Worm (Caenorhabditis elegans) whole organism, young adult: ENCODE measurements around the gene txt-9.

Source experiments
- B0019.2 ChIP-seq: fragments of 200-800 bp; sonication (Bioruptor generic); conservative IDR thresholded peaks from 2 replicates; pipeline ENCODE4 v1.3.6; 2022; ENCODE audit warnings: missing genetic modification reagents, missing genetic modification characterization, missing compliant biosample characterization
- C17E4.6 ChIP-seq: fragments of 200-800 bp; sonication (Bioruptor generic); IDR thresholded peaks from 2 replicates; pipeline ENCODE4 v1.3.6; 2022; ENCODE audit warnings: missing genetic modification reagents, missing genetic modification characterization, missing compliant biosample characterization
- D2030.7 ChIP-seq: fragments of 200-800 bp; sonication (Bioruptor generic); IDR thresholded peaks from 2 replicates; pipeline ENCODE4 v1.3.6; 2022; ENCODE audit warnings: missing genetic modification reagents, missing genetic modification characterization, missing compliant biosample characterization
- F10E7.11 ChIP-seq: sonication (generic microtip); optimal IDR thresholded peaks from 2 replicates; lab custom pipeline; 2017; ENCODE audit warnings: mild to moderate bottlenecking, missing genetic modification characterization, moderate library complexity, missing compliant biosample characterization
- F23B12.7 ChIP-seq: sonication (generic microtip); optimal IDR thresholded peaks from 2 replicates; lab custom pipeline; 2017; ENCODE audit warnings: missing genetic modification characterization, mild to moderate bottlenecking, missing compliant biosample characterization, antibody characterized with exemption, moderate library complexity; ENCODE audit not compliant: insufficient read depth
- F33H1.4 ChIP-seq: fragments of 200-800 bp; sonication (Bioruptor generic); IDR thresholded peaks from 2 replicates; pipeline ENCODE4 v1.3.6; 2022; ENCODE audit warnings: missing genetic modification reagents, missing genetic modification characterization, missing compliant biosample characterization
- F49E8.2 ChIP-seq: sonication (generic microtip); optimal IDR thresholded peaks from 3 replicates; lab custom pipeline; 2017; ENCODE audit warnings: missing genetic modification characterization, mild to moderate bottlenecking, missing compliant biosample characterization, antibody characterized with exemption, moderate library complexity; ENCODE audit not compliant: insufficient read depth
- K11D2.4 ChIP-seq: fragments of 200-800 bp; sonication (Bioruptor generic); IDR thresholded peaks from 2 replicates; pipeline ENCODE4 v1.3.6; 2022; ENCODE audit warnings: missing genetic modification reagents, missing genetic modification characterization, missing compliant biosample characterization
- K12H6.12 ChIP-seq: fragments of 200-800 bp; sonication (Bioruptor generic); optimal IDR thresholded peaks from 2 replicates; lab custom pipeline; 2018; ENCODE audit warnings: mild to moderate bottlenecking, missing genetic modification characterization, missing compliant biosample characterization
- Y56A3A.18 ChIP-seq: fragments of 200-800 bp; sonication (Bioruptor generic); IDR thresholded peaks from 2 replicates; pipeline ENCODE4 v1.3.6; 2022; ENCODE audit warnings: missing genetic modification reagents, missing genetic modification characterization, missing compliant biosample characterization
- attf-6 ChIP-seq: fragments of 200-800 bp; sonication (Bioruptor generic); IDR thresholded peaks from 2 replicates; pipeline ENCODE4 v1.3.6; 2022; ENCODE audit warnings: missing genetic modification reagents, missing genetic modification characterization, missing compliant biosample characterization
- cebp-1 ChIP-seq, 2 experiments: fragments of 200-800 bp in 1 of 2; sonication (Bioruptor generic) in 1 of 2; sonication (generic microtip) in 1 of 2; IDR thresholded peaks in 1 of 2; optimal IDR thresholded peaks in 1 of 2; 2 replicates each; pipeline versions ENCODE4 v1.3.6 to Lab custom; 2017 to 2022; ENCODE audit warnings: missing compliant biosample characterization in 2 of 2, missing genetic modification characterization in 2 of 2, mild to moderate bottlenecking in 1 of 2, missing genetic modification reagents in 1 of 2, moderate library complexity in 1 of 2
- cebp-2 ChIP-seq: fragments of 200-800 bp; sonication (Bioruptor generic); IDR thresholded peaks from 2 replicates; pipeline ENCODE4 v1.3.6; 2022; ENCODE audit warnings: missing genetic modification characterization, missing compliant biosample characterization
- ceh-27 ChIP-seq: fragments of 200-800 bp; sonication (Bioruptor generic); optimal IDR thresholded peaks from 2 replicates; lab custom pipeline; 2018; ENCODE audit warnings: mild to moderate bottlenecking, missing genetic modification characterization, moderate library complexity, missing compliant biosample characterization
- ceh-79 ChIP-seq: sonication (generic microtip); optimal IDR thresholded peaks from 2 replicates; lab custom pipeline; 2017; ENCODE audit warnings: mild to moderate bottlenecking, missing genetic modification characterization, missing compliant biosample characterization
- dpl-1 ChIP-seq: fragments of 150-350 bp; optimal IDR thresholded peaks from 2 replicates; lab custom pipeline; 2014; ENCODE audit warnings: missing biosample characterization, missing genetic modification reagents, missing genetic modification characterization
- egl-44 ChIP-seq: fragments of 200-800 bp; sonication (Bioruptor generic); IDR thresholded peaks from 2 replicates; pipeline ENCODE4 v1.3.6; 2022; ENCODE audit warnings: missing genetic modification reagents, missing genetic modification characterization, missing compliant biosample characterization
- ets-4 ChIP-seq: fragments of 200-800 bp; sonication (Bioruptor generic); optimal IDR thresholded peaks from 2 replicates; lab custom pipeline; 2018; ENCODE audit warnings: mild to moderate bottlenecking, missing genetic modification characterization, missing compliant biosample characterization
- gei-17 ChIP-seq: fragments of 200-800 bp; sonication (Bioruptor generic); optimal IDR thresholded peaks from 2 replicates; lab custom pipeline; 2018; ENCODE audit warnings: mild to moderate bottlenecking, missing genetic modification characterization, missing compliant biosample characterization
- hmg-1.2 ChIP-seq: fragments of 200-800 bp; sonication (Bioruptor generic); IDR thresholded peaks from 2 replicates; pipeline ENCODE4 v1.3.6; 2022; ENCODE audit warnings: missing genetic modification reagents, missing genetic modification characterization, missing compliant biosample characterization
- lag-1 ChIP-seq: fragments of 200-800 bp; sonication (Bioruptor generic); IDR thresholded peaks from 2 replicates; pipeline ENCODE4 v1.3.6; 2022; ENCODE audit warnings: missing genetic modification reagents, missing genetic modification characterization, missing compliant biosample characterization
- lin-26 ChIP-seq: fragments of 200-800 bp; sonication (Bioruptor generic); IDR thresholded peaks from 2 replicates; pipeline ENCODE4 v1.3.6; 2022; ENCODE audit warnings: missing genetic modification reagents, missing genetic modification characterization, missing compliant biosample characterization
- lin-35 ChIP-seq, 3 experiments: fragments of 150-350 bp in 2 of 3; sonication (generic microtip) in 1 of 3; optimal IDR thresholded peaks; 2 replicates each; lab custom pipeline; 2014 to 2018; ENCODE audit warnings: missing biosample characterization in 3 of 3, missing genetic modification characterization in 3 of 3, missing genetic modification reagents in 3 of 3
- lin-40 ChIP-seq: sonication (generic microtip); optimal IDR thresholded peaks from 2 replicates; lab custom pipeline; 2016; ENCODE audit warnings: missing genetic modification characterization, mild to moderate bottlenecking, missing compliant biosample characterization, missing genotype, missing genetic modification reagents
- lir-1 ChIP-seq: fragments of 200-800 bp; sonication (Bioruptor generic); conservative IDR thresholded peaks from 2 replicates; pipeline ENCODE4 v1.3.6; 2022; ENCODE audit warnings: missing genetic modification reagents, missing genetic modification characterization, missing compliant biosample characterization
- lsl-1 ChIP-seq: fragments of 200-800 bp; sonication (Bioruptor generic); optimal IDR thresholded peaks from 2 replicates; lab custom pipeline; 2018; ENCODE audit warnings: mild to moderate bottlenecking, missing genetic modification characterization, moderate library complexity, missing compliant biosample characterization
- madf-3 ChIP-seq: fragments of 200-800 bp; sonication (Bioruptor generic); IDR thresholded peaks from 2 replicates; pipeline ENCODE4 v1.3.6; 2022; ENCODE audit warnings: missing genetic modification reagents, missing genetic modification characterization, missing compliant biosample characterization
- madf-6 ChIP-seq: fragments of 200-800 bp; sonication (Bioruptor generic); IDR thresholded peaks from 2 replicates; pipeline ENCODE4 v1.3.6; 2022; ENCODE audit warnings: missing genetic modification reagents, missing genetic modification characterization, missing compliant biosample characterization
- mcd-1 ChIP-seq: fragments of 200-800 bp; sonication (Bioruptor generic); IDR thresholded peaks from 2 replicates; pipeline ENCODE4 v1.3.6; 2022; ENCODE audit warnings: missing genetic modification reagents, missing genetic modification characterization, missing compliant biosample characterization
- mxl-1 ChIP-seq: sonication (generic microtip); optimal IDR thresholded peaks from 2 replicates; lab custom pipeline; 2016; ENCODE audit warnings: missing genetic modification characterization, missing compliant biosample characterization
- nhr-120 ChIP-seq: fragments of 200-800 bp; sonication (Bioruptor generic); IDR thresholded peaks from 2 replicates; pipeline ENCODE4 v1.3.6; 2022; ENCODE audit warnings: missing genetic modification characterization, missing compliant biosample characterization
- nhr-90 ChIP-seq: sonication (generic microtip); optimal IDR thresholded peaks from 2 replicates; lab custom pipeline; 2016; ENCODE audit warnings: missing genotype, mild to moderate bottlenecking, missing genetic modification characterization, missing compliant biosample characterization
- repo-1 ChIP-seq: sonication (generic microtip); optimal IDR thresholded peaks from 2 replicates; lab custom pipeline; 2017; ENCODE audit warnings: mild to moderate bottlenecking, missing genetic modification characterization, missing compliant biosample characterization
- snpc-1.3 ChIP-seq: sonication (generic microtip); optimal IDR thresholded peaks from 2 replicates; lab custom pipeline; 2017; ENCODE audit warnings: missing genetic modification characterization, mild to moderate bottlenecking, missing compliant biosample characterization, antibody characterized with exemption, moderate library complexity, missing genotype, missing genetic modification reagents; ENCODE audit not compliant: insufficient read depth
- snpc-3.4 ChIP-seq: sonication (generic microtip); optimal IDR thresholded peaks from 2 replicates; lab custom pipeline; 2017; ENCODE audit warnings: missing genetic modification characterization, mild to moderate bottlenecking, missing compliant biosample characterization, antibody characterized with exemption, moderate library complexity, missing genotype, missing genetic modification reagents
- snpc-4 ChIP-seq, 5 experiments: fragments of 150-350 bp in 1 of 5; sonication (generic microtip) in 4 of 5; optimal IDR thresholded peaks; 2 replicates each; lab custom pipeline; 2014 to 2018; ENCODE audit warnings: missing genetic modification characterization in 5 of 5, missing biosample characterization in 3 of 5, antibody characterized with exemption in 2 of 5, mild to moderate bottlenecking in 2 of 5, missing compliant biosample characterization in 2 of 5, missing genotype in 2 of 5, moderate library complexity in 2 of 5, missing genetic modification reagents in 1 of 5
- tbp1 ChIP-seq: fragments of 200-800 bp; sonication (Bioruptor generic); optimal IDR thresholded peaks from 2 replicates; lab custom pipeline; 2018; ENCODE audit warnings: mild to moderate bottlenecking, missing genetic modification characterization, missing compliant biosample characterization
- tlf-1 ChIP-seq: fragments of 200-800 bp; sonication (Bioruptor generic); optimal IDR thresholded peaks from 2 replicates; lab custom pipeline; 2018; ENCODE audit warnings: mild to moderate bottlenecking, missing genetic modification characterization, missing compliant biosample characterization
- unc-130 ChIP-seq: sonication (generic microtip); optimal IDR thresholded peaks from 2 replicates; lab custom pipeline; 2016; ENCODE audit warnings: missing genetic modification reagents, missing genetic modification characterization, missing compliant biosample characterization
- zfh-2 ChIP-seq: fragments of 200-800 bp; sonication (Bioruptor generic); conservative IDR thresholded peaks from 2 replicates; pipeline ENCODE4 v1.3.6; 2022; ENCODE audit warnings: missing genetic modification reagents, missing genetic modification characterization, missing compliant biosample characterization
- zim-3 ChIP-seq: sonication (generic microtip); optimal IDR thresholded peaks from 2 replicates; lab custom pipeline; 2017; ENCODE audit warnings: mild to moderate bottlenecking, missing genetic modification characterization, moderate library complexity, missing compliant biosample characterization
- ztf-18 ChIP-seq: sonication (generic microtip); optimal IDR thresholded peaks from 2 replicates; lab custom pipeline; 2016; ENCODE audit warnings: missing genotype, mild to moderate bottlenecking, missing genetic modification characterization, missing compliant biosample characterization
- ztf-26 ChIP-seq: sonication (generic microtip); optimal IDR thresholded peaks from 2 replicates; lab custom pipeline; 2017; ENCODE audit warnings: missing genetic modification characterization, missing compliant biosample characterization
- ztf-28 ChIP-seq: fragments of 200-800 bp; sonication (Bioruptor generic); IDR thresholded peaks from 2 replicates; pipeline ENCODE4 v1.3.6; 2022; ENCODE audit warnings: missing genetic modification reagents, missing genetic modification characterization, missing compliant biosample characterization

Gene txt-9

DNA sequence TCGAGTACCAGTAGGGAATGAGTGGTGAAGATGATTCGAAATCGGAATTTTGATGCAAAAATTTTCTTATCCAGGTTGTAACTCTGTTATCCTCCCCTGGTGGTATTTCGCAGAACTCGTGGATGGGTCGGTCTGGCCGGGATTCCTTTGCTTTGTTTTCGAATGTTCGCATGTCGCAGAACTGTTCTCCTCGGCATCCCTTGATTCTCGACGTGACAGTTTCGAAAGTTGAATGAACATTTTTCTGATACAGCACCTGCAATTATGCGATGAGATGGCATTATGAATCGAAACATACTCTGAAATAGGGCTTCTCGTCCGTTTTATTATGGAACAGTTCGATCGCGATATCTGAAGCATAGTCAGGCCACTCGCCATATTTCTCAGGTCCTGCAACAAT, 29.3 kb upstream of the txt-9 start (continued):
- TF ChIP-seq madf-3 (GFP tag; lab: Robert Waterston, UW) (0 out of 2 replicates have a peak, but pooled peaks have one; percentile 4), mcd-1 (GFP tag; lab: Robert Waterston, UW) (peak; percentile 57), zim-3 (tag; lab: Kevin White, UChicago) (no peak), attf-6 (GFP tag; lab: Robert Waterston, UW) (0 out of 2 replicates have a peak, but pooled peaks have one; percentile 48), K11D2.4 (GFP tag; lab: Robert Waterston, UW) (0 out of 2 replicates have a peak, but pooled peaks have one; percentile 40), lin-26 (GFP tag; lab: Robert Waterston, UW) (0 out of 2 replicates have a peak, but pooled peaks have one; percentile 13), ceh-27 (GFP tag; lab: Kevin White, UChicago) (no peak), madf-6 (GFP tag; lab: Robert Waterston, UW) (peak; percentile 53), lir-1 (GFP tag; lab: Robert Waterston, UW) (0 out of 2 replicates have a peak, but pooled peaks have one; percentile 8), hmg-1.2 (GFP tag; lab: Robert Waterston, UW) (no peak), dpl-1 (GFP tag; lab: Kevin White, UChicago) (no peak), ztf-26 (tag; lab: Kevin White, UChicago) (no peak), lag-1 (no peak), cebp-2 (no peak), ets-4 (GFP tag; lab: Kevin White, UChicago) (no peak)

- TF ChIP-seq nhr-90 (tag; lab: Kevin White, UChicago), result peak; percentile 4
- TF ChIP-seq repo-1 (tag; lab: Kevin White, UChicago), result peak; percentile 88
- peak; percentile 67 for TF ChIP-seq K11D2.4 (GFP tag; lab: Robert Waterston, UW)
- peak; percentile 31 for TF ChIP-seq K12H6.12 (tag; lab: Kevin White, UChicago)
- TF ChIP-seq ceh-79, result peak; percentile 19
- TF ChIP-seq zim-3 (tag; lab: Kevin White, UChicago), result peak; percentile 38
- TF ChIP-seq egl-44 (GFP tag; lab: Robert Waterston, UW), result 0 out of 2 replicates have a peak, but pooled peaks have one; percentile 16
- TF ChIP-seq C17E4.6 (GFP tag; lab: Robert Waterston, UW), result peak; percentile 52
- TF ChIP-seq gei-17 (GFP tag; lab: Kevin White, UChicago), result no peak
- TF ChIP-seq tbp1, result peak; percentile 99
- peak; percentile 32 for TF ChIP-seq ztf-18 (tag; lab: Kevin White, UChicago)
- peak; percentile 89 for TF ChIP-seq Y56A3A.18 (GFP tag; lab: Robert Waterston, UW)
- TF ChIP-seq lsl-1 (GFP tag; lab: Kevin White, UChicago), result peak; percentile 69
- TF ChIP-seq ceh-27 (GFP tag; lab: Kevin White, UChicago), result peak; percentile 30
- peak; percentile 35 for TF ChIP-seq F23B12.7
- no peak for TF ChIP-seq zfh-2
- TF ChIP-seq hmg-1.2 (GFP tag; lab: Robert Waterston, UW), result peak; percentile 74
- TF ChIP-seq F10E7.11 (tag; lab: Kevin White, UChicago), result no peak
- peak; percentile 18 for TF ChIP-seq snpc-1.3
- no peak for TF ChIP-seq cebp-1 (GFP tag; IDR thresholded peaks at IDR 0.05; lab: Robert Waterston, UW)
- peak; percentile 53 for TF ChIP-seq cebp-1 (tag; optimal IDR thresholded peaks at IDR 0.05; lab: Kevin White, UChicago)
- no peak for TF ChIP-seq nhr-120 (GFP tag; lab: Robert Waterston, UW)
- TF ChIP-seq snpc-4 (GFP tag; optimal IDR thresholded peaks at IDR 0.05; lab: Kevin White, UChicago), result peak; percentile 98
- peak; percentile 99 for TF ChIP-seq snpc-4 (tag; optimal IDR thresholded peaks at IDR 0.05; lab: Kevin White, UChicago)
- TF ChIP-seq F33H1.4 (GFP tag; lab: Robert Waterston, UW), result peak; percentile 72
- TF ChIP-seq snpc-3.4 (tag; lab: Kevin White, UChicago), result peak; percentile 98
- TF ChIP-seq D2030.7 (GFP tag; lab: Robert Waterston, UW), result peak; percentile 74
- TF ChIP-seq F49E8.2 (tag; lab: Kevin White, UChicago), result peak; percentile 75
- peak; percentile 7 for TF ChIP-seq mxl-1
- peak in 1 of 3 experiments; percentile 32 for TF ChIP-seq lin-35 (GFP tag; optimal IDR thresholded peaks at IDR 0.05; lab: Kevin White, UChicago)
- no peak for TF ChIP-seq unc-130
- TF ChIP-seq ztf-28 (GFP tag; lab: Robert Waterston, UW), result peak; percentile 48; the same call in 1 of the 2 replicates
- TF ChIP-seq B0019.2 (GFP tag; lab: Robert Waterston, UW), result 0 out of 2 replicates have a peak, but pooled peaks have one; percentile 43
- peak; percentile 43 for TF ChIP-seq tlf-1 (GFP tag; lab: Kevin White, UChicago)
- no peak for TF ChIP-seq lin-40
Observed at ce11 chrII:5057315-5057714, 28.3 kb upstream of the txt-9 start.
